Fruit fly (Drosophila melanogaster): ENCODE results near the gene vvl.
A peak's percentile ranks its signal among the peaks of the same experiment; 100 is the strongest.

The vvl gene

dm6 chr3L:6820767-6821587 is 31.0 kb downstream of the vvl start:
- TF ChIP-seq Sox15 (GFP tag; optimal IDR thresholded peaks at IDR 0.05) (no peak), CG32006 (GFP tag; optimal IDR thresholded peaks at IDR 0.05) (no peak)

DNA sequence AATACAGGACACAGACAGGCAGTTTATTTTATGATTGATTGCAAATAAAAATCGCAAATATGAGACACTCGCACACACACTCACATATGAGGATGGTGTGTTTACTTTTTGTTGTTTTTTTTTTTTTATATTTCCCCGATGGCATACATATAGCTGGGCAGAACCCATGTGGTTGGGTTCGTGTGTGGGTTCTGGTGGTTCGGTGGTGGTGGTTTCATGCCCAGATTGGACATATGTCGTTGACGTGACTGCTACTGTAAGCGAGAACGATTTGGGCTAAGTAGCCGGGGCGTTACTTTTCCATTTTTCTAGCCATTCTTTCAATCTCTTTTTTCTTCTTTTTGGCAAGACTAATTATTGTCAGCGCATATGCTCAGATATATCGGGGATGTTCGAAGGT is 32.8 kb downstream of the vvl start:
- TF ChIP-seq Sox14 (GFP tag; optimal IDR thresholded peaks at IDR 0.05) = no peak
- TF ChIP-seq pdm3 (GFP tag; optimal IDR thresholded peaks at IDR 0.05) = no peak
- TF ChIP-seq salr (GFP tag; optimal IDR thresholded peaks at IDR 0.05) = no peak
- TF ChIP-seq CG10631 (GFP tag; optimal IDR thresholded peaks at IDR 0.05) = no peak
- TF ChIP-seq CG8119 (GFP tag; IDR thresholded peaks at IDR 0.05) = no peak
- no peak for TF ChIP-seq CG15336 (GFP tag; IDR thresholded peaks at IDR 0.05)
- no peak for TF ChIP-seq cyc (GFP tag; optimal IDR thresholded peaks at IDR 0.05)

DNA sequence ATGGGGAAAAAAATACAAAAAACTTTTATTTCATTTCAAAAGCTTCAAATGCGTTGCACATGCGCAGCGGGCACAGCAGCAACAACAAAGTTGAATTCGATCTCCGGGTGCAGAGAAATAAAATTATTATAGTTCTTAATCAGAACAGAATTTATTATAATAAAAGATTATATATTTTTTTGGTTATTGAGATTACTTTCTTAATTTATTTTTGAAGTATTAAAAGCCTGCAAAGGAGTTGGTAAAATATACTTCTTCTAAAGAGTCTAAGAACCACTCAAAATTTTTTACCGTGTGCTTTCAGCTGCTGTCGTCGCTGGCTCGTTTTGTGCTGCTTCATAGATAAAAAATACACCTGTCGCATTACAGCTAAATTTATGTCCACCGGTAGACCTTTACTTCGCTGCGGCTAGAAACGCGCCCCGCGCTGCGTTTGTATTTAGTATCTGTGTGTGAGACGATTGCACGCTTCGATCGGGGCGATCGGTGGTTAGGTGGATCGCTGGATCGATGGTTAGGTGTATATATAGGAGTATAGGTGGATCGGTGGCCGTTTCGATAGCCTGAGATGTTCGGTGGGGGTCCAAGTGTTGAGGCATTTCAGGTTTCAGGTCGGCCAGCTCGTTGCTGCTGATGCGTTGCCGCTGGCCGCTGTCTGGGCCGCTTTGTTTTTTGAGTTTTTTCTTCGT is 34.0 kb downstream of the vvl start:
- peak; percentile 50 for TF ChIP-seq CG11762 (GFP tag; optimal IDR thresholded peaks at IDR 0.05; ENCODE audit: insufficient read depth)
- TF ChIP-seq CG11294 (GFP tag; IDR thresholded peaks at IDR 0.05) = peak; percentile 73
- peak; percentile 78 for TF ChIP-seq CG32006 (GFP tag; optimal IDR thresholded peaks at IDR 0.05)
- TF ChIP-seq Lpt (GFP tag; optimal IDR thresholded peaks at IDR 0.05) = peak; percentile 64
- peak; percentile 45 for TF ChIP-seq svp (GFP tag)
- peak in 1 of 2 experiments; percentile 17 for TF ChIP-seq ss (GFP tag; optimal IDR thresholded peaks at IDR 0.05)
- TF ChIP-seq OdsH (GFP tag; optimal IDR thresholded peaks at IDR 0.05) = peak; percentile 59
- TF ChIP-seq Hr38 (GFP tag; optimal IDR thresholded peaks at IDR 0.05) = no peak
- peak; percentile 46 for TF ChIP-seq fd59A (GFP tag; optimal IDR thresholded peaks at IDR 0.05)
- TF ChIP-seq CG10631 (GFP tag; optimal IDR thresholded peaks at IDR 0.05) = peak; percentile 76
- peak; percentile 19 for TF ChIP-seq CG9139 (GFP tag; optimal IDR thresholded peaks at IDR 0.05)
- TF ChIP-seq Eip75B (GFP tag; optimal IDR thresholded peaks at IDR 0.05) = peak; percentile 35
- no peak for TF ChIP-seq lz (GFP tag; optimal IDR thresholded peaks at IDR 0.05)
- TF ChIP-seq net (GFP tag; optimal IDR thresholded peaks at IDR 0.05) = peak; percentile 11
- TF ChIP-seq Hr4 (GFP tag; optimal IDR thresholded peaks at IDR 0.05) = peak; percentile 24
- peak; percentile 41 for TF ChIP-seq CG4318 (GFP tag; optimal IDR thresholded peaks at IDR 0.05)
- TF ChIP-seq CG3919 (GFP tag; optimal IDR thresholded peaks at IDR 0.05) = peak; percentile 63
- peak; percentile 63 for TF ChIP-seq spab (GFP tag; optimal IDR thresholded peaks at IDR 0.05)
- TF ChIP-seq fkh (GFP tag; optimal IDR thresholded peaks at IDR 0.05) = no peak
- TF ChIP-seq vri (GFP tag; optimal IDR thresholded peaks at IDR 0.05) = no peak
- peak; percentile 87 for TF ChIP-seq CG6163 (GFP tag; IDR thresholded peaks at IDR 0.05)
- TF ChIP-seq CG6792 (GFP tag; optimal IDR thresholded peaks at IDR 0.05) = peak; percentile 16
- peak; percentile 15 for TF ChIP-seq CG8632 (GFP tag; optimal IDR thresholded peaks at IDR 0.05)
- peak; percentile 70 for TF ChIP-seq Ets96B (tag; optimal IDR thresholded peaks at IDR 0.05)
- TF ChIP-seq Eip93F (GFP tag; optimal IDR thresholded peaks at IDR 0.05) = no peak
- peak; percentile 81 for TF ChIP-seq dsx (GFP tag; optimal IDR thresholded peaks at IDR 0.05; ENCODE audit: poor library complexity, severe bottlenecking)
- peak; percentile 89 for TF ChIP-seq Eip78C (GFP tag)
- no peak for TF ChIP-seq CG1621 (tag; optimal IDR thresholded peaks at IDR 0.05)
- TF ChIP-seq CG3032 (tag; optimal IDR thresholded peaks at IDR 0.05) = peak; percentile 69
- peak; percentile 4 for TF ChIP-seq CG34406 (GFP tag; optimal IDR thresholded peaks at IDR 0.05)
- no peak for TF ChIP-seq Sox14 (GFP tag; optimal IDR thresholded peaks at IDR 0.05)
- TF ChIP-seq CG15336 (GFP tag; IDR thresholded peaks at IDR 0.05) = peak; percentile 91
- peak; percentile 6 for TF ChIP-seq esn (GFP tag; optimal IDR thresholded peaks at IDR 0.05)
- TF ChIP-seq Gug (GFP tag; IDR thresholded peaks at IDR 0.05) = peak; percentile 77
- peak; percentile 87 for TF ChIP-seq eg (GFP tag; IDR thresholded peaks at IDR 0.05)
- peak; percentile 86 for TF ChIP-seq CG8119 (GFP tag; IDR thresholded peaks at IDR 0.05)
- TF ChIP-seq achi (GFP tag; optimal IDR thresholded peaks at IDR 0.05) = peak; percentile 36
- TF ChIP-seq CG6808 (GFP tag; optimal IDR thresholded peaks at IDR 0.05) = peak; percentile 56
- peak; percentile 25 for TF ChIP-seq pdm3 (GFP tag; optimal IDR thresholded peaks at IDR 0.05)
- TF ChIP-seq cyc (GFP tag; optimal IDR thresholded peaks at IDR 0.05) = no peak
- TF ChIP-seq salr (GFP tag; optimal IDR thresholded peaks at IDR 0.05) = peak in 1 of 2 experiments; percentile 56
- TF ChIP-seq CG10669 (GFP tag; optimal IDR thresholded peaks at IDR 0.05) = peak; percentile 54
- TF ChIP-seq CG8319 (GFP tag; optimal IDR thresholded peaks at IDR 0.05) = no peak
